Worm (Caenorhabditis elegans) whole organism, early embryonic: ENCODE measurements around the gene ace-3.

Source experiments
- B0310.2 ChIP-seq: sonication (generic microtip); optimal IDR thresholded peaks from 2 replicates; lab custom pipeline; 2016; ENCODE audit warnings: mild to moderate bottlenecking, missing genetic modification characterization, missing compliant biosample characterization
- F13C5.2 ChIP-seq: sonication (generic microtip); optimal IDR thresholded peaks from 2 replicates; lab custom pipeline; 2017; ENCODE audit warnings: mild to moderate bottlenecking, missing genetic modification characterization, inconsistent platforms, missing compliant biosample characterization
- aly-1 ChIP-seq: sonication (generic microtip); optimal IDR thresholded peaks from 2 replicates; lab custom pipeline; 2016; ENCODE audit warnings: missing genetic modification characterization, missing compliant biosample characterization
- ama-1 ChIP-seq: fragments of 150-350 bp; optimal IDR thresholded peaks from 2 replicates; lab custom pipeline; 2014
- ceh-13 ChIP-seq: fragments of 200-800 bp; sonication (Bioruptor generic); optimal IDR thresholded peaks from 2 replicates; lab custom pipeline; 2018; ENCODE audit warnings: mild to moderate bottlenecking, missing genetic modification characterization, missing compliant biosample characterization
- ceh-36 ChIP-seq: sonication (generic microtip); optimal IDR thresholded peaks from 2 replicates; lab custom pipeline; 2016; ENCODE audit warnings: missing genetic modification characterization, inconsistent platforms, missing compliant biosample characterization
- ets-7 ChIP-seq: sonication (generic microtip); optimal IDR thresholded peaks from 2 replicates; lab custom pipeline; 2016; ENCODE audit warnings: missing genotype, missing genetic modification characterization, missing compliant biosample characterization
- flt-1 ChIP-seq: fragments of 200-800 bp; sonication (Bioruptor generic); IDR thresholded peaks from 2 replicates; pipeline ENCODE4 v1.3.6; 2022; ENCODE audit warnings: missing genetic modification characterization, missing compliant biosample characterization
- hmbx-1 ChIP-seq: sonication (generic microtip); optimal IDR thresholded peaks from 2 replicates; lab custom pipeline; 2016; ENCODE audit warnings: mild to moderate bottlenecking, missing genetic modification characterization, missing compliant biosample characterization
- hmg-4 ChIP-seq: fragments of 200-800 bp; sonication (Bioruptor generic); optimal IDR thresholded peaks from 2 replicates; lab custom pipeline; 2018; ENCODE audit warnings: mild to moderate bottlenecking, missing genetic modification characterization, missing compliant biosample characterization
- hnd-1 ChIP-seq: sonication (generic microtip); optimal IDR thresholded peaks from 2 replicates; lab custom pipeline; 2016; ENCODE audit warnings: missing genetic modification characterization, missing compliant biosample characterization
- pes-1 ChIP-seq: fragments of 200-800 bp; sonication (Bioruptor generic); IDR thresholded peaks from 2 replicates; pipeline ENCODE4 v1.3.6; 2022; ENCODE audit warnings: missing genetic modification reagents, missing genetic modification characterization, missing compliant biosample characterization
- scrt-1 ChIP-seq: fragments of 200-800 bp; sonication (Bioruptor generic); IDR thresholded peaks from 2 replicates; pipeline ENCODE4 v1.3.6; 2022; ENCODE audit warnings: missing genetic modification characterization, missing compliant biosample characterization
- sea-1 ChIP-seq: fragments of 200-800 bp; sonication (Bioruptor generic); conservative IDR thresholded peaks from 2 replicates; pipeline ENCODE4 v1.3.6; 2022; ENCODE audit warnings: missing genetic modification characterization, missing compliant biosample characterization
- tbx-11 ChIP-seq: fragments of 200-800 bp; sonication (Bioruptor generic); IDR thresholded peaks from 2 replicates; pipeline ENCODE4 v1.3.6; 2022; ENCODE audit warnings: missing genetic modification characterization, missing compliant biosample characterization
- tbx-37 ChIP-seq: fragments of 200-800 bp; sonication (Bioruptor generic); conservative IDR thresholded peaks from 2 replicates; pipeline ENCODE4 v1.3.6; 2022; ENCODE audit warnings: missing genetic modification reagents, missing genetic modification characterization, missing compliant biosample characterization
- tra-4 ChIP-seq: sonication (generic microtip); optimal IDR thresholded peaks from 2 replicates; lab custom pipeline; 2017; ENCODE audit warnings: missing genetic modification characterization, missing compliant biosample characterization

Gene ace-3

ce11 chrII:14250147-14250965, 44.9 kb downstream of the ace-3 start, which contains the start of gene hmg-1.1:
hmg-1.1 (plus strand) TSS chrII:14250695.
- TF ChIP-seq hnd-1 (tag; lab: Kevin White, UChicago) (no peak), F13C5.2 (peak; percentile 82), pes-1 (GFP tag; lab: Robert Waterston, UW) (peak; percentile 55; the same call in 1 of the 2 replicates), ceh-13 (GFP tag; lab: Kevin White, UChicago) (peak; percentile 33), B0310.2 (tag; lab: Kevin White, UChicago) (no peak), hmg-4 (GFP tag; lab: Kevin White, UChicago) (peak; percentile 97), tbx-11 (GFP tag; lab: Robert Waterston, UW) (peak; percentile 48; the same call in 1 of the 2 replicates), tbx-37 (no peak; the same call in 1 of the 2 replicates), tra-4 (no peak), sea-1 (GFP tag; lab: Robert Waterston, UW) (peak; percentile 78), scrt-1 (GFP tag; lab: Robert Waterston, UW) (no peak), ama-1 (lab: Kevin White, UChicago) (peak; percentile 86), aly-1 (peak; percentile 21), ets-7 (tag; lab: Kevin White, UChicago) (no peak), ceh-36 (tag; lab: Kevin White, UChicago) (peak; percentile 17), hmbx-1 (tag; lab: Kevin White, UChicago) (no peak), flt-1 (GFP tag; lab: Robert Waterston, UW) (peak; percentile 19; the same call in 1 of the 2 replicates)

ce11 chrII:14251400-14251940, 46.0 kb downstream of the ace-3 start:
- no peak for TF ChIP-seq ets-7 (tag; lab: Kevin White, UChicago)
- peak; percentile 76 for TF ChIP-seq hmg-4 (GFP tag; lab: Kevin White, UChicago)
- no peak for TF ChIP-seq tbx-37
- TF ChIP-seq ama-1 (lab: Kevin White, UChicago), result peak; percentile 96
- peak; percentile 87 for TF ChIP-seq B0310.2 (tag; lab: Kevin White, UChicago)
- peak; percentile 1 for TF ChIP-seq hnd-1 (tag; lab: Kevin White, UChicago)
- TF ChIP-seq pes-1 (GFP tag; lab: Robert Waterston, UW), result peak; percentile 66
- peak; percentile 50 for TF ChIP-seq ceh-36 (tag; lab: Kevin White, UChicago)
- TF ChIP-seq F13C5.2, result peak; percentile 81
- TF ChIP-seq tra-4, result peak; percentile 52
- no peak for TF ChIP-seq tbx-11 (GFP tag; lab: Robert Waterston, UW)
- TF ChIP-seq ceh-13 (GFP tag; lab: Kevin White, UChicago), result no peak
- peak; percentile 30 for TF ChIP-seq hmbx-1 (tag; lab: Kevin White, UChicago)
- peak; percentile 52; the same call in 1 of the 2 replicates for TF ChIP-seq sea-1 (GFP tag; lab: Robert Waterston, UW)
- TF ChIP-seq aly-1, result peak; percentile 65
- peak; percentile 13 for TF ChIP-seq flt-1 (GFP tag; lab: Robert Waterston, UW)
- TF ChIP-seq scrt-1 (GFP tag; lab: Robert Waterston, UW), result peak; percentile 54; the same call in 1 of the 2 replicates

DNA sequence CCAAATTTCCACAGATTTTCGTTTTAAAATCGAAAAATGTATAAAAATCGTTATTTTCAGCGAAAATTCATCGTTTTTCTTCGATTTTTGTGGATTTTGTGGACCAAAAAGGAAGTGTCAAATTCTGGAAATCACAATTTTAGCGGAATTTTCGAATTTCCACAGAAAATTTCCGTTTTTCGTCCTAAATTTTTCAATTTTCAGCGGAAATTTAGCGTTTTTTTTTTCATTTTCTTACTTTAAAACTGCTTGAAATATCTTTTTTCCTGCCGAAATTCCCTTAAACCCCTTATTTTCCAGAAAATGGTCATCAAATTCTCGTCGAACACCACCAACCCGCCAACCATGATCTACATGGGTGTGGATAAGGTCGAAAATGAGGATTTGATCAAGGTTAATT, 46.6 kb downstream of the ace-3 start, which contains the start of gene Y54G11A.2:
Y54G11A.2 (plus strand) TSS at position 301 of the 400 bp plus-strand sequence.
- no peak for TF ChIP-seq scrt-1 (GFP tag; lab: Robert Waterston, UW)
- no peak for TF ChIP-seq ceh-13 (GFP tag; lab: Kevin White, UChicago)
- TF ChIP-seq hmg-4 (GFP tag; lab: Kevin White, UChicago), result no peak
- TF ChIP-seq tbx-37, result no peak
- no peak for TF ChIP-seq B0310.2 (tag; lab: Kevin White, UChicago)
- no peak for TF ChIP-seq flt-1 (GFP tag; lab: Robert Waterston, UW)
- TF ChIP-seq hnd-1 (tag; lab: Kevin White, UChicago), result no peak
- TF ChIP-seq sea-1 (GFP tag; lab: Robert Waterston, UW), result no peak
- TF ChIP-seq F13C5.2, result no peak
- TF ChIP-seq hmbx-1 (tag; lab: Kevin White, UChicago), result no peak
- no peak for TF ChIP-seq tra-4
- no peak for TF ChIP-seq aly-1
- TF ChIP-seq tbx-11 (GFP tag; lab: Robert Waterston, UW), result no peak

- TF ChIP-seq hmbx-1 (tag; lab: Kevin White, UChicago), result no peak
- TF ChIP-seq pes-1 (GFP tag; lab: Robert Waterston, UW), result no peak
- no peak for TF ChIP-seq sea-1 (GFP tag; lab: Robert Waterston, UW)
- no peak for TF ChIP-seq hmg-4 (GFP tag; lab: Kevin White, UChicago)
- no peak for TF ChIP-seq tbx-37
- no peak for TF ChIP-seq ceh-36 (tag; lab: Kevin White, UChicago)
Observed at ce11 chrII:14255850-14256249, 50.4 kb downstream of the ace-3 start.

- TF ChIP-seq ceh-13 (GFP tag; lab: Kevin White, UChicago) (no peak), aly-1 (no peak), ceh-36 (tag; lab: Kevin White, UChicago) (no peak), tra-4 (no peak), ama-1 (lab: Kevin White, UChicago) (no peak), scrt-1 (GFP tag; lab: Robert Waterston, UW) (no peak), hmbx-1 (tag; lab: Kevin White, UChicago) (no peak), hmg-4 (GFP tag; lab: Kevin White, UChicago) (no peak), tbx-11 (GFP tag; lab: Robert Waterston, UW) (no peak)
Observed at ce11 chrII:14256779-14257178, 51.3 kb downstream of the ace-3 start, which contains the start of gene Y54G11A.19. Y54G11A.19 (minus strand) TSS chrII:14256879.

DNA sequence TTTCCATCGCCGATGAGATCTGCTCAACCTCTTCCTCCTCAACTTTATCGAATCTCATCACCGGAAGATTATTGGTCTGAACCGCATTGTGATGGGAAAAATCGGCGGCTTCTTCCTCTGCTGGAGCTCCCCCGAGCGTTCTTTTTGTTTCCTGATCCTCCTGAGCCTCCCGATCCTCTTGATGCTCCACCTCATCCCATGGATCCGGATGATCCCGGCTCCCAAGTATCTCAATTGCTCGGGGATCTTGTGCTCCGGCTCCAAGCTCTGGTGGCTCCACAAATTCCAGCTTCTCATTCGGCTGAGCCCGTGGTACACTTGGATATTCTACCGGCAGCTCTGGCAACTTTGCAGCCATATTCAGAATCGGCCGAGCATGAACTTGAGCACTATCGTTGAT, 52.5 kb downstream of the ace-3 start:
- TF ChIP-seq ama-1 (lab: Kevin White, UChicago) (no peak), ets-7 (tag; lab: Kevin White, UChicago) (no peak)
